In the genomic region with DNA sequence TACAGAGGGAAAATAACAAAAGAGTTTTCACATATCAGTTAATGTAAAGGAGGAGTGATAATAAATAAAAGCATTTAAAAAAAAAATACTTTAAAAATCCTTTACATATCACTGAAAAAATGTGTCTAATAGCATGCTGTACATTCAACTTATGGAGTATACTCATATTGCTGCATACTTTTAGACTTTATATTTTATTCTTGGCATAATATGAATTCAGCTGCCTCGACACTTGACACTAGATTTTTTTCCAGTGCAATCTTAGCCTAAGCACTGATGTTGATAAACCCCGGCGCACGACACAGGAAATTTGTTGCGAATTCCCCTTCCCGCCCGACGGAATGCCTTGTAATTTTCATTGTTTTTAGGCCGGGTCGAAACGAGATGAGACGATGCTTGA, we compare ENCODE assay signal across 1 fruit fly cellular context.
TF ChIP-seq lines count a peak whose summit lies in the region.

No protein-coding gene starts in this region.

TF ChIP-seq in whole organism, embryonic, 481 proteins besides CTCF, POLR2A, EP300 and RAD21 (continued from another document and continues in another):
- TF ChIP-seq yki (optimal IDR thresholded peaks at IDR 0.05; lab: Kevin White, UChicago): no peak
- no peak for TF ChIP-seq CG10654 (GFP tag; optimal IDR thresholded peaks at IDR 0.05; lab: Kevin White, UChicago)
- TF ChIP-seq chinmo (GFP tag; IDR thresholded peaks at IDR 0.05; lab: Robert Waterston, UW; ENCODE audit: partially characterized antibody): no peak
- no peak for TF ChIP-seq Drgx (GFP tag; IDR thresholded peaks at IDR 0.05; lab: Robert Waterston, UW)
- TF ChIP-seq Hey (tag; optimal IDR thresholded peaks at IDR 0.05; lab: Kevin White, UChicago): no peak
- TF ChIP-seq Mes4 (GFP tag; optimal IDR thresholded peaks at IDR 0.05; lab: Kevin White, UChicago): no peak
- no peak for TF ChIP-seq CG18011 (GFP tag; optimal IDR thresholded peaks at IDR 0.05; lab: Kevin White, UChicago)
- TF ChIP-seq CG17361 (GFP tag; IDR thresholded peaks at IDR 0.05; lab: Robert Waterston, UW): no peak
- TF ChIP-seq Nf-YC (tag; optimal IDR thresholded peaks at IDR 0.05; lab: Kevin White, UChicago): no peak
- TF ChIP-seq CG3281 (GFP tag; optimal IDR thresholded peaks at IDR 0.05; lab: Kevin White, UChicago): peak; percentile 31
- TF ChIP-seq croc (GFP tag; conservative IDR thresholded peaks at IDR 0.05; lab: Robert Waterston, UW): no peak
- TF ChIP-seq Ptx1 (GFP tag; IDR thresholded peaks at IDR 0.05; lab: Robert Waterston, UW): peak; percentile 36
- no peak for TF ChIP-seq tna (GFP tag; IDR thresholded peaks at IDR 0.05; lab: Robert Waterston, UW; ENCODE audit: partially characterized antibody)
- no peak for TF ChIP-seq trh (GFP tag; optimal IDR thresholded peaks at IDR 0.05; lab: Kevin White, UChicago)
- no peak for TF ChIP-seq wek (GFP tag; optimal IDR thresholded peaks at IDR 0.05; lab: Kevin White, UChicago)
- no peak for TF ChIP-seq Lim3 (GFP tag; IDR thresholded peaks at IDR 0.05; lab: Robert Waterston, UW)
- no peak for TF ChIP-seq h (optimal IDR thresholded peaks at IDR 0.05; lab: Kevin White, UChicago)
- no peak for TF ChIP-seq CG8290 (GFP tag; optimal IDR thresholded peaks at IDR 0.05; lab: Kevin White, UChicago)
- peak in 1 of 2 experiments; percentile 18 for TF ChIP-seq CG8290 (tag; optimal IDR thresholded peaks at IDR 0.05; lab: Kevin White, UChicago)
- TF ChIP-seq gsb-n (tag; optimal IDR thresholded peaks at IDR 0.05; lab: Kevin White, UChicago): no peak
- TF ChIP-seq crc (GFP tag; optimal IDR thresholded peaks at IDR 0.05; lab: Kevin White, UChicago): no peak
- TF ChIP-seq dmrt99B (tag; optimal IDR thresholded peaks at IDR 0.05; lab: Kevin White, UChicago): peak; percentile 40
- TF ChIP-seq CG1602 (GFP tag; optimal IDR thresholded peaks at IDR 0.05; lab: Kevin White, UChicago): no peak
- TF ChIP-seq HmgD (GFP tag; optimal IDR thresholded peaks at IDR 0.05; lab: Kevin White, UChicago): no peak
- TF ChIP-seq tap (tag; optimal IDR thresholded peaks at IDR 0.05; lab: Kevin White, UChicago): no peak
- peak in 1 of 2 experiments; percentile 14 for TF ChIP-seq dpn (GFP tag; optimal IDR thresholded peaks at IDR 0.05; lab: Kevin White, UChicago)
- no peak for TF ChIP-seq CG5180 (GFP tag; optimal IDR thresholded peaks at IDR 0.05; lab: Kevin White, UChicago)
- no peak for TF ChIP-seq ap (GFP tag; IDR thresholded peaks at IDR 0.05; lab: Robert Waterston, UW)
- TF ChIP-seq lab (GFP tag; optimal IDR thresholded peaks at IDR 0.05; lab: Kevin White, UChicago): peak; percentile 62
- no peak for TF ChIP-seq tup (GFP tag; optimal IDR thresholded peaks at IDR 0.05; lab: Kevin White, UChicago)
- TF ChIP-seq trem (tag; optimal IDR thresholded peaks at IDR 0.05; lab: Kevin White, UChicago): no peak
- no peak; the same call in 1 of the 2 replicates for TF ChIP-seq vvl (GFP tag; IDR thresholded peaks at IDR 0.05; lab: Robert Waterston, UW)
- no peak for TF ChIP-seq sc (optimal IDR thresholded peaks at IDR 0.05; lab: Kevin White, UChicago)
- TF ChIP-seq sc (GFP tag; optimal IDR thresholded peaks at IDR 0.05; lab: Kevin White, UChicago): no peak
- TF ChIP-seq da (GFP tag; optimal IDR thresholded peaks at IDR 0.05; lab: Kevin White, UChicago): no peak
- TF ChIP-seq ase (GFP tag; IDR thresholded peaks at IDR 0.05; lab: Robert Waterston, UW): no peak
- peak; percentile 12 for TF ChIP-seq phol (tag; optimal IDR thresholded peaks at IDR 0.05; lab: Kevin White, UChicago)
- no peak for TF ChIP-seq Hmx (GFP tag; optimal IDR thresholded peaks at IDR 0.05; lab: Kevin White, UChicago)
- TF ChIP-seq CG10209 (GFP tag; optimal IDR thresholded peaks at IDR 0.05; lab: Kevin White, UChicago): no peak
- TF ChIP-seq cg (GFP tag; optimal IDR thresholded peaks at IDR 0.05; lab: Kevin White, UChicago): no peak
- no peak for TF ChIP-seq al (GFP tag; IDR thresholded peaks at IDR 0.05; lab: Robert Waterston, UW)
- no peak for TF ChIP-seq emc (GFP tag; optimal IDR thresholded peaks at IDR 0.05; lab: Kevin White, UChicago)
- no peak for TF ChIP-seq cato (GFP tag; optimal IDR thresholded peaks at IDR 0.05; lab: Kevin White, UChicago; ENCODE audit: borderline replicate concordance)
- peak; percentile 2 for TF ChIP-seq caup (GFP tag; optimal IDR thresholded peaks at IDR 0.05; lab: Kevin White, UChicago; ENCODE audit: severe bottlenecking)
- TF ChIP-seq sisA (GFP tag; IDR thresholded peaks at IDR 0.05; lab: Robert Waterston, UW): no peak
- no peak for TF ChIP-seq CG18619 (GFP tag; optimal IDR thresholded peaks at IDR 0.05; lab: Kevin White, UChicago)
- peak; percentile 3 for TF ChIP-seq CG13296 (GFP tag; optimal IDR thresholded peaks at IDR 0.05; lab: Kevin White, UChicago)
- TF ChIP-seq chn (GFP tag; optimal IDR thresholded peaks at IDR 0.05; lab: Kevin White, UChicago): no peak
- TF ChIP-seq CG5245 (GFP tag; optimal IDR thresholded peaks at IDR 0.05; lab: Kevin White, UChicago): no peak
- TF ChIP-seq BEAF-32 (GFP tag; optimal IDR thresholded peaks at IDR 0.05; lab: Kevin White, UChicago): no peak
- TF ChIP-seq CG8924 (tag; optimal IDR thresholded peaks at IDR 0.05; lab: Kevin White, UChicago): no peak
- no peak for TF ChIP-seq CG17568 (GFP tag; optimal IDR thresholded peaks at IDR 0.05; lab: Kevin White, UChicago)
- peak; percentile 53 for TF ChIP-seq CG18599 (GFP tag; optimal IDR thresholded peaks at IDR 0.05; lab: Kevin White, UChicago)
- no peak for TF ChIP-seq knrl (GFP tag; IDR thresholded peaks at IDR 0.05; lab: Robert Waterston, UW; ENCODE audit: partially characterized antibody)
- TF ChIP-seq gro (GFP tag; optimal IDR thresholded peaks at IDR 0.05; lab: Kevin White, UChicago): peak; percentile 2
- no peak for TF ChIP-seq CG34224 (GFP tag; IDR thresholded peaks at IDR 0.05; lab: Robert Waterston, UW; ENCODE audit: partially characterized antibody)
- no peak for TF ChIP-seq Atf3 (GFP tag; optimal IDR thresholded peaks at IDR 0.05; lab: Kevin White, UChicago)
- no peak for TF ChIP-seq Jarid2 (GFP tag; optimal IDR thresholded peaks at IDR 0.05; lab: Kevin White, UChicago)
- peak; percentile 3 for TF ChIP-seq stwl (tag; optimal IDR thresholded peaks at IDR 0.05; lab: Kevin White, UChicago)
- TF ChIP-seq vfl (GFP tag; optimal IDR thresholded peaks at IDR 0.05; lab: Kevin White, UChicago): no peak
- no peak for TF ChIP-seq wor (GFP tag; IDR thresholded peaks at IDR 0.05; lab: Robert Waterston, UW)
- TF ChIP-seq Fer3 (tag; optimal IDR thresholded peaks at IDR 0.05; lab: Kevin White, UChicago): peak; percentile 12
- TF ChIP-seq CG6689 (GFP tag; IDR thresholded peaks at IDR 0.05; lab: Robert Waterston, UW): no peak
- no peak for TF ChIP-seq Sox100B (GFP tag; optimal IDR thresholded peaks at IDR 0.05; lab: Kevin White, UChicago)
- TF ChIP-seq CG16815 (GFP tag; optimal IDR thresholded peaks at IDR 0.05; lab: Kevin White, UChicago): no peak
- no peak for TF ChIP-seq danr (GFP tag; IDR thresholded peaks at IDR 0.05; lab: Robert Waterston, UW)
- no peak for TF ChIP-seq CG10565 (GFP tag; optimal IDR thresholded peaks at IDR 0.05; lab: Kevin White, UChicago)
- no peak for TF ChIP-seq zen (tag; optimal IDR thresholded peaks at IDR 0.05; lab: Kevin White, UChicago)
- TF ChIP-seq gfzf (GFP tag; optimal IDR thresholded peaks at IDR 0.05; lab: Kevin White, UChicago): no peak
- TF ChIP-seq CG4360 (GFP tag; IDR thresholded peaks at IDR 0.05; lab: Robert Waterston, UW): no peak
- TF ChIP-seq CG8765 (GFP tag; IDR thresholded peaks at IDR 0.05; lab: Robert Waterston, UW): no peak
- no peak for TF ChIP-seq CG13287 (GFP tag; IDR thresholded peaks at IDR 0.05; lab: Robert Waterston, UW; ENCODE audit: partially characterized antibody)
- TF ChIP-seq bsh (GFP tag; optimal IDR thresholded peaks at IDR 0.05; lab: Kevin White, UChicago): no peak
- TF ChIP-seq Camta (GFP tag; optimal IDR thresholded peaks at IDR 0.05; lab: Kevin White, UChicago): no peak
- TF ChIP-seq ewg (GFP tag; optimal IDR thresholded peaks at IDR 0.05; lab: Kevin White, UChicago): no peak
- no peak for TF ChIP-seq bigmax (GFP tag; optimal IDR thresholded peaks at IDR 0.05; lab: Kevin White, UChicago)
- TF ChIP-seq Nf-YB (GFP tag; optimal IDR thresholded peaks at IDR 0.05; lab: Kevin White, UChicago): no peak
- TF ChIP-seq Bteb2 (GFP tag; optimal IDR thresholded peaks at IDR 0.05; lab: Kevin White, UChicago): no peak
- TF ChIP-seq eyg (GFP tag; optimal IDR thresholded peaks at IDR 0.05; lab: Kevin White, UChicago): no peak
- TF ChIP-seq CG4707 (GFP tag; optimal IDR thresholded peaks at IDR 0.05; lab: Kevin White, UChicago): no peak
- TF ChIP-seq ci (GFP tag; IDR thresholded peaks at IDR 0.05; lab: Robert Waterston, UW): no peak
- TF ChIP-seq lmd (GFP tag; IDR thresholded peaks at IDR 0.05; lab: Robert Waterston, UW): peak; percentile 11; the same call in 1 of the 2 replicates
- no peak for TF ChIP-seq CG4617 (GFP tag; optimal IDR thresholded peaks at IDR 0.05; lab: Kevin White, UChicago; ENCODE audit: borderline replicate concordance)
- no peak for TF ChIP-seq CG31224 (GFP tag; IDR thresholded peaks at IDR 0.05; lab: Robert Waterston, UW)
- no peak for TF ChIP-seq CG10321 (GFP tag; IDR thresholded peaks at IDR 0.05; lab: Robert Waterston, UW)
- TF ChIP-seq usp (GFP tag; optimal IDR thresholded peaks at IDR 0.05; lab: Kevin White, UChicago): no peak
- no peak for TF ChIP-seq CG11696 (GFP tag; IDR thresholded peaks at IDR 0.05; lab: Robert Waterston, UW)
- TF ChIP-seq amos (GFP tag; IDR thresholded peaks at IDR 0.05; lab: Robert Waterston, UW; ENCODE audit: partially characterized antibody): no peak
- no peak for TF ChIP-seq CG3163 (GFP tag; optimal IDR thresholded peaks at IDR 0.05; lab: Kevin White, UChicago)
- TF ChIP-seq org-1 (GFP tag; optimal IDR thresholded peaks at IDR 0.05; lab: Kevin White, UChicago): no peak
- no peak for TF ChIP-seq pb (GFP tag; optimal IDR thresholded peaks at IDR 0.05; lab: Kevin White, UChicago)
- no peak for TF ChIP-seq Bgb (GFP tag; IDR thresholded peaks at IDR 0.05; lab: Robert Waterston, UW; ENCODE audit: partially characterized antibody)
- TF ChIP-seq CoRest (tag; optimal IDR thresholded peaks at IDR 0.05; lab: Kevin White, UChicago): peak; percentile 12
- TF ChIP-seq HmgZ (tag; optimal IDR thresholded peaks at IDR 0.05; lab: Kevin White, UChicago): no peak
- TF ChIP-seq Doc2 (GFP tag; IDR thresholded peaks at IDR 0.05; lab: Robert Waterston, UW): no peak
- TF ChIP-seq Mrtf (GFP tag; IDR thresholded peaks at IDR 0.05; lab: Robert Waterston, UW): no peak
- no peak for TF ChIP-seq CG8478 (optimal IDR thresholded peaks at IDR 0.05; lab: Kevin White, UChicago)
- no peak for TF ChIP-seq CG14014 (GFP tag; IDR thresholded peaks at IDR 0.05; lab: Robert Waterston, UW)
- TF ChIP-seq CG10431 (GFP tag; optimal IDR thresholded peaks at IDR 0.05; lab: Kevin White, UChicago): no peak
- TF ChIP-seq peb (GFP tag; IDR thresholded peaks at IDR 0.05; lab: Robert Waterston, UW): no peak
- TF ChIP-seq HLH4C (GFP tag; IDR thresholded peaks at IDR 0.05; lab: Robert Waterston, UW; ENCODE audit: partially characterized antibody): no peak
- TF ChIP-seq fd102C (GFP tag; optimal IDR thresholded peaks at IDR 0.05; lab: Kevin White, UChicago): no peak
- TF ChIP-seq abd-A (tag; optimal IDR thresholded peaks at IDR 0.05; lab: Kevin White, UChicago): peak; percentile 25
- TF ChIP-seq nmo (GFP tag; optimal IDR thresholded peaks at IDR 0.05; lab: Kevin White, UChicago): no peak
- TF ChIP-seq psq (GFP tag; optimal IDR thresholded peaks at IDR 0.05; lab: Kevin White, UChicago): no peak
- no peak for TF ChIP-seq Chrac-16 (GFP tag; optimal IDR thresholded peaks at IDR 0.05; lab: Kevin White, UChicago)
- no peak for TF ChIP-seq fu2 (GFP tag; optimal IDR thresholded peaks at IDR 0.05; lab: Kevin White, UChicago)
- no peak for TF ChIP-seq disco-r (GFP tag; optimal IDR thresholded peaks at IDR 0.05; lab: Kevin White, UChicago)
- peak; percentile 51 for TF ChIP-seq CG11504 (tag; optimal IDR thresholded peaks at IDR 0.05; lab: Kevin White, UChicago)
- no peak for TF ChIP-seq sd (tag; optimal IDR thresholded peaks at IDR 0.05; lab: Kevin White, UChicago)
- no peak for TF ChIP-seq CG4820 (GFP tag; optimal IDR thresholded peaks at IDR 0.05; lab: Kevin White, UChicago)
- TF ChIP-seq gt (GFP tag; IDR thresholded peaks at IDR 0.05; lab: Robert Waterston, UW): no peak
- no peak for TF ChIP-seq Lhr (GFP tag; optimal IDR thresholded peaks at IDR 0.05; lab: Kevin White, UChicago)
- TF ChIP-seq CG15269 (tag; optimal IDR thresholded peaks at IDR 0.05; lab: Kevin White, UChicago): peak; percentile 29
- TF ChIP-seq lola (GFP tag; optimal IDR thresholded peaks at IDR 0.05; lab: Kevin White, UChicago): no peak
- no peak for TF ChIP-seq D19B (GFP tag; optimal IDR thresholded peaks at IDR 0.05; lab: Kevin White, UChicago)
- TF ChIP-seq PHDP (tag; optimal IDR thresholded peaks at IDR 0.05; lab: Kevin White, UChicago): peak; percentile 23
- TF ChIP-seq CG17612 (GFP tag; IDR thresholded peaks at IDR 0.05; lab: Robert Waterston, UW): no peak
- TF ChIP-seq Hmr (GFP tag; optimal IDR thresholded peaks at IDR 0.05; lab: Kevin White, UChicago): peak; percentile 51
- no peak for TF ChIP-seq CG17186 (GFP tag; optimal IDR thresholded peaks at IDR 0.05; lab: Kevin White, UChicago)
- TF ChIP-seq en (GFP tag; optimal IDR thresholded peaks at IDR 0.05; lab: Kevin White, UChicago): no peak
- no peak for TF ChIP-seq ro (GFP tag; IDR thresholded peaks at IDR 0.05; lab: Robert Waterston, UW)
- no peak for TF ChIP-seq Hsf (GFP tag; optimal IDR thresholded peaks at IDR 0.05; lab: Kevin White, UChicago)
- TF ChIP-seq pros (GFP tag; optimal IDR thresholded peaks at IDR 0.05; lab: Kevin White, UChicago): no peak
- TF ChIP-seq sr (GFP tag; IDR thresholded peaks at IDR 0.05; lab: Robert Waterston, UW): no peak
- no peak for TF ChIP-seq CG6683 (GFP tag; optimal IDR thresholded peaks at IDR 0.05; lab: Kevin White, UChicago)
- no peak for TF ChIP-seq CG4730 (GFP tag; IDR thresholded peaks at IDR 0.05; lab: Robert Waterston, UW)
- no peak for TF ChIP-seq kay (GFP tag; optimal IDR thresholded peaks at IDR 0.05; lab: Kevin White, UChicago)
- TF ChIP-seq Rx (GFP tag; IDR thresholded peaks at IDR 0.05; lab: Robert Waterston, UW): no peak
- no peak for TF ChIP-seq fd3F (GFP tag; optimal IDR thresholded peaks at IDR 0.05; lab: Kevin White, UChicago)
- no peak for TF ChIP-seq br (optimal IDR thresholded peaks at IDR 0.05; lab: Kevin White, UChicago)
- no peak for TF ChIP-seq Adf1 (GFP tag; IDR thresholded peaks at IDR 0.05; lab: Robert Waterston, UW)
- TF ChIP-seq mirr (GFP tag; optimal IDR thresholded peaks at IDR 0.05; lab: Kevin White, UChicago): no peak
- no peak for TF ChIP-seq CG7987 (GFP tag; optimal IDR thresholded peaks at IDR 0.05; lab: Kevin White, UChicago)
